Worm (Caenorhabditis elegans): ENCODE measurements around the gene Y22D7AL.10.

- TF ChIP-seq dao-5 (tag; optimal IDR thresholded peaks at IDR 0.05) (no peak), him-1 (tag; optimal IDR thresholded peaks at IDR 0.05) (no peak)
Measured at ce11 chrIII:1659763-1660162, 41.0 kb upstream of the Y22D7AL.10 start, which contains the start of gene Y22D7AL.15.
